Worm (Caenorhabditis elegans): ENCODE results near the gene C39D10.1.

C39D10.1 gene

DNA sequence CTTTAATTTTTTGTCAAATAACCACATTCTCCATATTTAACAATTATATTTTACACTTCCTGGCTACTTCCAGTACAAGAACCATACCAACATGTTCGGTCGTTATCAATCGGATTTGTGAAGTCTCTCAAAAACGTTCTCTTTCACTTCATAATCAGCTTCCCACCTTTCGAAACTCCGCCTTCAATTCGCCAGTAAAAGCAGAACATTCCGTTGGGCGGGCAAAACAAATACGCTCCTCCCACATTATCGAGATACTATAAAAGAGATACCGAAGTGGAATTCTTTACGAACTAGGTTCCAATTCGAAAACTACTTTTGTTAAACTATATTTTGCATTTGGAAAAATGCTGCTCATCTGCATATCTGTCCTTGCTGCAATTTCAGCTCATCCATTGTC lies 23.7 kb downstream of the C39D10.1 start, which contains the start of gene zig-3:
Gene zig-3 (plus strand): TSS at position 301 of the 400 bp plus-strand sequence.
- TF ChIP-seq hif-1 (tag; optimal IDR thresholded peaks at IDR 0.05), result no peak
- TF ChIP-seq pha-4 (GFP tag; IDR thresholded peaks at IDR 0.05), result no peak
- TF ChIP-seq pha-4 (tag; optimal IDR thresholded peaks at IDR 0.05), result no peak
- TF ChIP-seq snpc-1.2 (GFP tag; IDR thresholded peaks at IDR 0.05), result no peak
- no peak for TF ChIP-seq lir-3 (tag; optimal IDR thresholded peaks at IDR 0.05)
- TF ChIP-seq daf-19 (GFP tag; conservative IDR thresholded peaks at IDR 0.05), result no peak
- TF ChIP-seq arid-1 (GFP tag; conservative IDR thresholded peaks at IDR 0.05), result no peak
- TF ChIP-seq Y75B8A.6 (GFP tag; IDR thresholded peaks at IDR 0.05), result no peak
- no peak for TF ChIP-seq hlh-11 (tag; optimal IDR thresholded peaks at IDR 0.05)
- TF ChIP-seq daf-16 (GFP tag; optimal IDR thresholded peaks at IDR 0.05), result no peak
- TF ChIP-seq daf-16 (tag; optimal IDR thresholded peaks at IDR 0.05), result no peak
- TF ChIP-seq madf-9 (GFP tag; conservative IDR thresholded peaks at IDR 0.05), result no peak
- no peak for TF ChIP-seq F49E8.2 (tag; optimal IDR thresholded peaks at IDR 0.05; ENCODE audit: borderline replicate concordance)
- no peak for TF ChIP-seq dmd-6 (GFP tag; IDR thresholded peaks at IDR 0.05)
- TF ChIP-seq F10B5.3 (tag; optimal IDR thresholded peaks at IDR 0.05), result no peak
- TF ChIP-seq R02D3.7 (tag; optimal IDR thresholded peaks at IDR 0.05), result no peak
- TF ChIP-seq zip-11 (GFP tag; IDR thresholded peaks at IDR 0.05), result no peak
- no peak for TF ChIP-seq fkh-10 (GFP tag; optimal IDR thresholded peaks at IDR 0.05)
- no peak for TF ChIP-seq spr-1 (tag; optimal IDR thresholded peaks at IDR 0.05)

DNA sequence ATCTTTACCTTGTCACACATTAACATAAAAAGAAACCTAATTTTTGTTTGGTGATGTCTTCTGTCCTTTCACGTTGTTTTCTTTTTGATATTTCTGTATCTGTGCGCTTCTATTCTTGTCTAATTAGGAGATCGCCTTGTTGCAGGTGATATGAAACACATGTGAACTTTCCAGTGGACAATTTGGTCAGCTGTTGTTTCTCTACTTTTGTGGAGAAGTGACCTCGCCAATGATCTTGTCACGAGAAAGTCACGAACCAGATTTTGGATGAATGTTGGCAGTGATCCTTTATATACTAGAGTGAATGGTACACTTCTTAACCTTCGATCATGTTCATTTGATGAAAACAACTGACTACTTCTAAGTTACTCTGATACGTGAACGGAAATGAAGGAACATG lies 25.7 kb downstream of the C39D10.1 start:
- TF ChIP-seq snpc-1.2 (GFP tag; IDR thresholded peaks at IDR 0.05), result no peak
- no peak for TF ChIP-seq skn-1 (tag; optimal IDR thresholded peaks at IDR 0.05)
- no peak for TF ChIP-seq mdt-29 (GFP tag; IDR thresholded peaks at IDR 0.05)
- TF ChIP-seq ces-1 (GFP tag; optimal IDR thresholded peaks at IDR 0.05), result no peak
- no peak for TF ChIP-seq nhr-77 (tag; optimal IDR thresholded peaks at IDR 0.05)
- TF ChIP-seq tag-97 (GFP tag; IDR thresholded peaks at IDR 0.05), result no peak
- no peak for TF ChIP-seq egl-43 (GFP tag; IDR thresholded peaks at IDR 0.05)
- no peak for TF ChIP-seq mep-1 (tag; optimal IDR thresholded peaks at IDR 0.05)
- no peak for TF ChIP-seq egl-27 (tag; optimal IDR thresholded peaks at IDR 0.05)
- no peak for TF ChIP-seq lin-1 (GFP tag; IDR thresholded peaks at IDR 0.05)
- TF ChIP-seq spr-1 (tag; optimal IDR thresholded peaks at IDR 0.05), result no peak
- no peak for TF ChIP-seq hmg-1.1 (GFP tag; IDR thresholded peaks at IDR 0.05)
- no peak for TF ChIP-seq ZK546.5 (tag; optimal IDR thresholded peaks at IDR 0.05)
- no peak for TF ChIP-seq nhr-42 (GFP tag; IDR thresholded peaks at IDR 0.05)
- no peak for TF ChIP-seq lin-15B (tag; optimal IDR thresholded peaks at IDR 0.05)
- no peak for TF ChIP-seq F44E2.7 (GFP tag; IDR thresholded peaks at IDR 0.05)

DNA sequence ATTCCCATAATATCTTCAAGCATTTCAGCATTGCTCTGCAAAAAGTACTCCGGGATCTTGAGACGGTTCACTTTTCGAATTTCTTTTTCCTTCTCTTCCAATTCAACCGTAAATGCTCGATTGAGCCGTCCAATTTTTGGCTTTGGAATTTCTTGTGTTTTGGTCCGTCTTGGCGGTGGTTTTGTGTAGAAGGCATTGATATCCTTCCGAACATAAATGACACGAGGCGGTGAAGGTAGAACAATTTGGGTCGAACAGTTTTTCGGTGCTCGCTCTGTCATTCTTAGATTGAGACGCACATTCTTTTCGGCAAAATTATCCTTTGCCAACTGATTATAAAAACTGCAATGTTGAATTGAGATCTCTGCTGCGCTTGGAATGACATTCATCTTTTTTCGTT lies 35.9 kb downstream of the C39D10.1 start:
- no peak for TF ChIP-seq daf-8 (GFP tag; IDR thresholded peaks at IDR 0.05)
- TF ChIP-seq tra-1 (GFP tag; IDR thresholded peaks at IDR 0.05), result no peak
- no peak for TF ChIP-seq lin-15B (tag; optimal IDR thresholded peaks at IDR 0.05)
- TF ChIP-seq aha-1 (tag), result peak; percentile 90
- TF ChIP-seq spr-3 (GFP tag; optimal IDR thresholded peaks at IDR 0.05), result no peak
- TF ChIP-seq madf-5 (GFP tag; IDR thresholded peaks at IDR 0.05), result no peak

DNA sequence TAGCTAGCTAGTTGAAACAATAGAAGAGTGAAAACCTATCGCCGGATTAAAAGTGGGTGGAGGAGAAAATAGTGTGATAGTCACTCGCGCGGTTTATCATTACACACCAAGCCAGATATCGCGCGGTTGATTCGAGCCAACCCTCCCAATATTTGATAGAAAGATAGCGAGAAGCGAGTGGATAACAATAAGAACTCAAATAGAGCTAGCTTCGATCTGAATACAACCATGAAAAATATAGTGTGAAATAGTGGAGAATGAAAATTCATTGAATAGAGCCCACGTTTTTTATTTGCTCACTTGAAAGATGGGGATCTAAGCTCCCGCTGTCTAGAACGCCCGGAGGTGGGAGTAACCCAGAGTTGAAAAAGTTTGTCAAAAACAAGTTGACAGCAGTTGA lies 38.2 kb downstream of the C39D10.1 start, which contains the start of gene tnt-3:
Gene tnt-3 (minus strand): TSS at position 101 of the 400 bp plus-strand sequence.
- TF ChIP-seq spr-1 (tag; optimal IDR thresholded peaks at IDR 0.05) (no peak), nhr-6 (tag; optimal IDR thresholded peaks at IDR 0.05) (no peak), lin-13 (GFP tag; optimal IDR thresholded peaks at IDR 0.05) (no peak), R02D3.7 (tag; optimal IDR thresholded peaks at IDR 0.05) (no peak), pha-4 (GFP tag; IDR thresholded peaks at IDR 0.05) (no peak), pha-4 (tag; optimal IDR thresholded peaks at IDR 0.05) (no peak), zag-1 (tag; optimal IDR thresholded peaks at IDR 0.05) (no peak), ceh-20 (GFP tag; IDR thresholded peaks at IDR 0.05) (no peak), spr-3 (GFP tag; optimal IDR thresholded peaks at IDR 0.05) (no peak), ZK337.2 (GFP tag; IDR thresholded peaks at IDR 0.05) (no peak), gei-8 (GFP tag; optimal IDR thresholded peaks at IDR 0.05) (no peak), lsy-2 (tag; optimal IDR thresholded peaks at IDR 0.05) (no peak), zip-11 (GFP tag; IDR thresholded peaks at IDR 0.05) (no peak), ztf-7 (tag; optimal IDR thresholded peaks at IDR 0.05) (no peak), nhr-77 (tag; optimal IDR thresholded peaks at IDR 0.05) (no peak), ceh-28 (tag; optimal IDR thresholded peaks at IDR 0.05) (no peak), F49E8.2 (tag; optimal IDR thresholded peaks at IDR 0.05; ENCODE audit: borderline replicate concordance) (no peak), daf-8 (GFP tag; IDR thresholded peaks at IDR 0.05) (no peak), lim-7 (GFP tag; IDR thresholded peaks at IDR 0.05) (no peak), F10B5.3 (tag; optimal IDR thresholded peaks at IDR 0.05) (no peak)
